Worm (Caenorhabditis elegans) whole organism, L1 larva: ENCODE results near the gene R10D12.1.

Source experiments
- C16A3.4 ChIP-seq: fragments of 150-350 bp; optimal IDR thresholded peaks from 2 replicates; lab custom pipeline; 2014; ENCODE audit warnings: missing biosample characterization, missing genetic modification characterization
- C34B4.2 ChIP-seq: sonication (generic microtip); optimal IDR thresholded peaks from 2 replicates; lab custom pipeline; 2017; ENCODE audit warnings: mild to moderate bottlenecking, missing genetic modification characterization, missing compliant biosample characterization
- aha-1 ChIP-seq: fragments of 150-350 bp; optimal IDR thresholded peaks from 2 replicates; lab custom pipeline; 2014; ENCODE audit warnings: missing biosample characterization, missing genetic modification characterization
- ama-1 ChIP-seq: fragments of 150-350 bp; optimal IDR thresholded peaks from 2 replicates; lab custom pipeline; 2014
- ceh-82 ChIP-seq, 3 experiments: fragments of 150-350 bp in 1 of 3; sonication (generic microtip) in 2 of 3; optimal IDR thresholded peaks; 2 replicates each; lab custom pipeline; 2014 to 2017; ENCODE audit warnings: missing biosample characterization in 3 of 3, missing genetic modification characterization in 3 of 3
- ceh-88 ChIP-seq: fragments of 200-800 bp; sonication (Bioruptor generic); IDR thresholded peaks from 2 replicates; pipeline ENCODE4 v1.3.6; 2022; ENCODE audit warnings: missing genetic modification characterization, missing compliant biosample characterization
- ceh-90 ChIP-seq: sonication (generic microtip); optimal IDR thresholded peaks from 2 replicates; lab custom pipeline; 2016; ENCODE audit warnings: missing genetic modification characterization, missing compliant biosample characterization
- ces-1 ChIP-seq: fragments of 150-350 bp; optimal IDR thresholded peaks from 2 replicates; lab custom pipeline; 2014; ENCODE audit warnings: missing biosample characterization, missing genetic modification reagents, missing genetic modification characterization
- dpl-1 ChIP-seq, 3 experiments: fragments of 150-350 bp in 2 of 3; sonication (generic microtip) in 1 of 3; optimal IDR thresholded peaks; 2 replicates each; lab custom pipeline; 2014 to 2017; ENCODE audit warnings: missing biosample characterization in 3 of 3, missing genetic modification characterization in 3 of 3, missing genetic modification reagents in 3 of 3
- dsc-1 ChIP-seq: sonication (generic microtip); optimal IDR thresholded peaks from 2 replicates; lab custom pipeline; 2016; ENCODE audit warnings: mild to moderate bottlenecking, missing genetic modification characterization, missing compliant biosample characterization
- efl-1 ChIP-seq, 4 experiments: fragments of 150-350 bp; optimal IDR thresholded peaks in 3 of 4; peaks in 1 of 4; 1 replicate in 1 of 4; 2 replicates in 3 of 4; lab custom pipeline; 2014; ENCODE audit warnings: missing biosample characterization in 2 of 4, missing genetic modification characterization in 2 of 4, missing genetic modification reagents in 2 of 4
- egl-13 ChIP-seq: sonication (generic microtip); optimal IDR thresholded peaks from 2 replicates; lab custom pipeline; 2016; ENCODE audit warnings: missing genotype, missing genetic modification reagents, missing genetic modification characterization, missing compliant biosample characterization
- elt-2 ChIP-seq: sonication (generic microtip); optimal IDR thresholded peaks from 2 replicates; lab custom pipeline; 2016; ENCODE audit warnings: missing genetic modification characterization, mild to moderate bottlenecking, inconsistent platforms, missing compliant biosample characterization, missing genetic modification reagents
- elt-3 ChIP-seq, 6 experiments: fragments of 150-350 bp in 1 of 6; sonication (generic microtip); optimal IDR thresholded peaks; 2 replicates each; lab custom pipeline; 2017 to 2018; ENCODE audit warnings: missing biosample characterization in 6 of 6, missing genetic modification characterization in 6 of 6, inconsistent platforms in 1 of 6
- ets-5 ChIP-seq: fragments of 200-800 bp; sonication (Bioruptor generic); IDR thresholded peaks from 2 replicates; pipeline ENCODE4 v1.3.6; 2022; ENCODE audit warnings: missing genetic modification characterization, missing compliant biosample characterization
- grh-1 ChIP-seq: fragments of 200-800 bp; sonication (Bioruptor generic); IDR thresholded peaks from 2 replicates; pipeline ENCODE4 v1.3.6; 2022; ENCODE audit warnings: missing genetic modification reagents, missing genetic modification characterization, missing compliant biosample characterization
- hlh-17 ChIP-seq: fragments of 200-800 bp; sonication (Bioruptor generic); optimal IDR thresholded peaks from 2 replicates; lab custom pipeline; 2018; ENCODE audit warnings: missing genetic modification characterization, mild to moderate bottlenecking, missing compliant biosample characterization, moderate library complexity, borderline replicate concordance
- hpl-2 ChIP-seq: fragments of 150-350 bp; optimal IDR thresholded peaks from 2 replicates; lab custom pipeline; 2014; ENCODE audit warnings: missing biosample characterization, missing genetic modification reagents, missing genetic modification characterization
- jun-1 ChIP-seq: fragments of 150-350 bp; optimal IDR thresholded peaks from 2 replicates; lab custom pipeline; 2014; ENCODE audit warnings: missing biosample characterization, missing genetic modification reagents, missing genetic modification characterization
- lin-13 ChIP-seq: fragments of 150-350 bp; optimal IDR thresholded peaks from 2 replicates; lab custom pipeline; 2014; ENCODE audit warnings: missing biosample characterization, missing genetic modification reagents, missing genetic modification characterization
- lin-35 ChIP-seq, 2 experiments: fragments of 150-350 bp; optimal IDR thresholded peaks; 2 replicates each; lab custom pipeline; 2014; ENCODE audit warnings: missing biosample characterization in 2 of 2, missing genetic modification characterization in 2 of 2, missing genetic modification reagents in 2 of 2
- lir-3 ChIP-seq: sonication (generic microtip); optimal IDR thresholded peaks from 2 replicates; lab custom pipeline; 2016; ENCODE audit warnings: mild to moderate bottlenecking, missing genetic modification characterization, moderate library complexity, missing compliant biosample characterization; ENCODE audit not compliant: poor library complexity
- lsy-2 ChIP-seq, 2 experiments: fragments of 150-350 bp; optimal IDR thresholded peaks; 2 replicates each; lab custom pipeline; 2014; ENCODE audit warnings: missing biosample characterization in 2 of 2, missing genetic modification characterization in 2 of 2
- mdl-1 ChIP-seq, 2 experiments: fragments of 150-350 bp; optimal IDR thresholded peaks; 2 replicates each; lab custom pipeline; 2014 to 2017; ENCODE audit warnings: missing biosample characterization in 2 of 2, missing genetic modification characterization in 2 of 2, inconsistent platforms in 1 of 2
- mep-1 ChIP-seq: fragments of 150-350 bp; optimal IDR thresholded peaks from 2 replicates; lab custom pipeline; 2014; ENCODE audit warnings: missing biosample characterization, missing genetic modification characterization
- nhr-19 ChIP-seq: fragments of 200-800 bp; sonication (Bioruptor generic); conservative IDR thresholded peaks from 2 replicates; pipeline ENCODE4 v1.3.6; 2022; ENCODE audit warnings: missing genetic modification characterization, missing compliant biosample characterization
- nhr-20 ChIP-seq: sonication (generic microtip); optimal IDR thresholded peaks from 2 replicates; lab custom pipeline; 2016; ENCODE audit warnings: mild to moderate bottlenecking, missing genetic modification characterization, missing compliant biosample characterization
- nhr-237 ChIP-seq: fragments of 150-350 bp; optimal IDR thresholded peaks from 2 replicates; lab custom pipeline; 2014; ENCODE audit warnings: missing biosample characterization, missing genetic modification characterization
- nhr-47 ChIP-seq: sonication (generic microtip); optimal IDR thresholded peaks from 2 replicates; lab custom pipeline; 2016; ENCODE audit warnings: mild to moderate bottlenecking, missing genetic modification characterization, moderate library complexity, missing compliant biosample characterization
- nhr-71 ChIP-seq: sonication (generic microtip); optimal IDR thresholded peaks from 2 replicates; lab custom pipeline; 2016; ENCODE audit warnings: mild to moderate bottlenecking, missing genetic modification characterization, moderate library complexity, missing compliant biosample characterization
- nhr-85 ChIP-seq: sonication (generic microtip); peaks from one replicate; lab custom pipeline; 2016; ENCODE audit warnings: missing genetic modification characterization, inconsistent platforms, missing compliant biosample characterization
- nhr-90 ChIP-seq: sonication (generic microtip); optimal IDR thresholded peaks from 2 replicates; lab custom pipeline; 2016; ENCODE audit warnings: mild to moderate bottlenecking, missing genetic modification characterization, missing compliant biosample characterization; ENCODE audit not compliant: poor library complexity
- pax-3 ChIP-seq: fragments of 200-800 bp; sonication (Bioruptor generic); optimal IDR thresholded peaks from 2 replicates; lab custom pipeline; 2018; ENCODE audit warnings: mild to moderate bottlenecking, missing genetic modification characterization, moderate library complexity, missing compliant biosample characterization
- rnt-1 ChIP-seq: sonication (generic microtip); optimal IDR thresholded peaks from 2 replicates; lab custom pipeline; 2016; ENCODE audit warnings: mild to moderate bottlenecking, missing genetic modification characterization, moderate library complexity, missing compliant biosample characterization
- snu-23 ChIP-seq: sonication (generic microtip); optimal IDR thresholded peaks from 2 replicates; lab custom pipeline; 2016; ENCODE audit warnings: missing genetic modification characterization, missing compliant biosample characterization
- unc-30 ChIP-seq: sonication (generic microtip); optimal IDR thresholded peaks from 2 replicates; lab custom pipeline; 2017; ENCODE audit warnings: missing biosample characterization, missing genetic modification characterization
- unc-86 ChIP-seq: sonication (generic microtip); optimal IDR thresholded peaks from 2 replicates; lab custom pipeline; 2016; ENCODE audit warnings: missing genetic modification characterization, missing compliant biosample characterization
- xbp-1 ChIP-seq: sonication (generic microtip); optimal IDR thresholded peaks from 2 replicates; lab custom pipeline; 2016; ENCODE audit warnings: missing genetic modification characterization, missing compliant biosample characterization
- zag-1 ChIP-seq: fragments of 150-350 bp; optimal IDR thresholded peaks from 2 replicates; lab custom pipeline; 2014; ENCODE audit warnings: missing biosample characterization, missing genetic modification characterization
- zip-4 ChIP-seq: fragments of 200-800 bp; sonication (Bioruptor generic); optimal IDR thresholded peaks from 2 replicates; lab custom pipeline; 2018; ENCODE audit warnings: mild to moderate bottlenecking, missing genetic modification characterization, moderate library complexity, missing compliant biosample characterization

Gene R10D12.1

ce11 chrV:13909400-13909799 lies 25.0 kb downstream of the R10D12.1 start, which contains the start of gene C06B3.7 (continued):
- TF ChIP-seq nhr-47 (tag; lab: Kevin White, UChicago) (peak; percentile 83), unc-86 (tag; lab: Kevin White, UChicago) (no peak), lin-13 (GFP tag; lab: Kevin White, UChicago) (peak; percentile 78), hlh-17 (no peak), zip-4 (GFP tag; lab: Kevin White, UChicago) (peak; percentile 98), xbp-1 (tag; lab: Kevin White, UChicago) (peak; percentile 89), ceh-82 (tag; optimal IDR thresholded peaks at IDR 0.05; lab: Kevin White, UChicago) (peak in 2 of 3 experiments; percentile 40 to 52), mep-1 (tag; lab: Kevin White, UChicago) (peak; percentile 88)

- TF ChIP-seq unc-30 (no peak), ceh-88 (GFP tag; lab: Robert Waterston, UW) (peak; percentile 1; the same call in 1 of the 2 replicates)
Observed at ce11 chrV:13908916-13909176, 25.6 kb downstream of the R10D12.1 start, which contains the start of gene C06B3.6. TSS of gene C06B3.6 (minus strand) at chrV:13908967.

- TF ChIP-seq pax-3 (tag; lab: Kevin White, UChicago) (peak; percentile 61), ceh-88 (GFP tag; lab: Robert Waterston, UW) (peak; percentile 9), elt-2 (tag; lab: Kevin White, UChicago) (peak; percentile 9), ama-1 (lab: Kevin White, UChicago) (peak; percentile 12), mdl-1 (tag; optimal IDR thresholded peaks at IDR 0.05; lab: Kevin White, UChicago) (no peak), nhr-71 (tag; lab: Kevin White, UChicago) (peak; percentile 17), grh-1 (no peak), ces-1 (GFP tag; lab: Kevin White, UChicago) (no peak), elt-3 (tag; optimal IDR thresholded peaks at IDR 0.05; lab: Kevin White, UChicago) (peak in 1 of 6 experiments; percentile 6), lir-3 (tag; lab: Kevin White, UChicago) (peak; percentile 17), nhr-85 (tag; lab: Kevin White, UChicago) (peak; percentile 39), nhr-237 (tag; lab: Kevin White, UChicago) (no peak), unc-30 (no peak), nhr-47 (tag; lab: Kevin White, UChicago) (no peak)
Observed at ce11 chrV:13908120-13908915, 26.1 kb downstream of the R10D12.1 start.

- TF ChIP-seq lir-3 (tag; lab: Kevin White, UChicago) = peak; percentile 47
- no peak for TF ChIP-seq efl-1 (optimal IDR thresholded peaks at IDR 0.05; lab: Kevin White, UChicago)
- peak in 1 of 2 experiments; percentile 96 for TF ChIP-seq efl-1 (GFP tag; optimal IDR thresholded peaks at IDR 0.05 in 1 of 2; lab: Kevin White, UChicago)
- no peak for TF ChIP-seq egl-13
- no peak for TF ChIP-seq zag-1 (tag; lab: Kevin White, UChicago)
- TF ChIP-seq rnt-1 (tag; lab: Kevin White, UChicago) = peak; percentile 8
- peak; percentile 54 for TF ChIP-seq nhr-19 (GFP tag; lab: Robert Waterston, UW)
- TF ChIP-seq grh-1 = no peak
- peak; percentile 23 for TF ChIP-seq hpl-2 (GFP tag; lab: Kevin White, UChicago)
- TF ChIP-seq C34B4.2 = no peak
- peak; percentile 64 for TF ChIP-seq nhr-90 (tag; lab: Kevin White, UChicago)
- no peak for TF ChIP-seq jun-1 (tag; lab: Kevin White, UChicago)
- TF ChIP-seq C16A3.4 = peak; percentile 41
- peak in 1 of 2 experiments; percentile 67 for TF ChIP-seq lin-35 (GFP tag; optimal IDR thresholded peaks at IDR 0.05; lab: Kevin White, UChicago)
- TF ChIP-seq nhr-47 (tag; lab: Kevin White, UChicago) = peak; percentile 52
- peak in 1 of 3 experiments; percentile 6 for TF ChIP-seq dpl-1 (GFP tag; optimal IDR thresholded peaks at IDR 0.05; lab: Kevin White, UChicago)
- TF ChIP-seq lsy-2 (tag; optimal IDR thresholded peaks at IDR 0.05; lab: Kevin White, UChicago) = peak in 1 of 2 experiments; percentile 45
- peak; percentile 11 for TF ChIP-seq nhr-85 (tag; lab: Kevin White, UChicago)
- TF ChIP-seq ceh-90 (tag; lab: Kevin White, UChicago) = no peak
- no peak for TF ChIP-seq aha-1 (tag; lab: Kevin White, UChicago)
- no peak for TF ChIP-seq ets-5 (GFP tag; lab: Robert Waterston, UW)
- TF ChIP-seq ama-1 (lab: Kevin White, UChicago) = peak; percentile 96
- peak; percentile 11 for TF ChIP-seq snu-23 (GFP tag; lab: Kevin White, UChicago)
- TF ChIP-seq pax-3 (tag; lab: Kevin White, UChicago) = peak; percentile 82
- TF ChIP-seq dsc-1 (tag; lab: Kevin White, UChicago) = peak; percentile 35
- TF ChIP-seq nhr-71 (tag; lab: Kevin White, UChicago) = peak; percentile 38
- TF ChIP-seq nhr-20 (tag; lab: Kevin White, UChicago) = peak; percentile 7
- TF ChIP-seq, all 84 proteins: peak for 18
Observed at ce11 chrV:13907557-13908104, 26.8 kb downstream of the R10D12.1 start.
